Worm (Caenorhabditis elegans) whole organism, midembryonic: ENCODE results near the gene sago-1.

Source experiments
- T22C8.4 ChIP-seq: fragments of 200-800 bp; sonication (Bioruptor generic); IDR thresholded peaks from 2 replicates; pipeline ENCODE4 v1.3.6; 2022; ENCODE audit warnings: missing genetic modification characterization, missing compliant biosample characterization
- cog-1 ChIP-seq: sonication (generic microtip); optimal IDR thresholded peaks from 2 replicates; lab custom pipeline; 2016; ENCODE audit warnings: missing genetic modification characterization, missing compliant biosample characterization
- flt-1 ChIP-seq: fragments of 200-800 bp; sonication (Bioruptor generic); IDR thresholded peaks from 2 replicates; pipeline ENCODE4 v1.3.6; 2022; ENCODE audit warnings: missing genetic modification characterization, missing compliant biosample characterization
- klf-2 ChIP-seq: fragments of 200-800 bp; sonication (Bioruptor generic); conservative IDR thresholded peaks from 2 replicates; pipeline ENCODE4 v1.3.6; 2022; ENCODE audit warnings: missing genetic modification reagents, missing genetic modification characterization, missing compliant biosample characterization
- med-1 ChIP-seq: sonication (generic microtip); optimal IDR thresholded peaks from 2 replicates; lab custom pipeline; 2017; ENCODE audit warnings: missing genetic modification characterization, mild to moderate bottlenecking, missing compliant biosample characterization, antibody characterized with exemption, missing genetic modification reagents; ENCODE audit not compliant: insufficient read depth
- ref-1 ChIP-seq: fragments of 200-800 bp; sonication (Bioruptor generic); conservative IDR thresholded peaks from 2 replicates; pipeline ENCODE4 v1.3.6; 2022; ENCODE audit warnings: missing genetic modification reagents, missing genetic modification characterization, missing compliant biosample characterization
- tab-1 ChIP-seq: fragments of 200-800 bp; sonication (Bioruptor generic); IDR thresholded peaks from 2 replicates; pipeline ENCODE4 v1.3.6; 2022; ENCODE audit warnings: missing genetic modification characterization, missing compliant biosample characterization
- ztf-23 ChIP-seq: fragments of 200-800 bp; sonication (Bioruptor generic); IDR thresholded peaks from 2 replicates; pipeline ENCODE4 v1.3.6; 2022; ENCODE audit warnings: missing genetic modification reagents, missing genetic modification characterization, missing compliant biosample characterization
- ztf-29 ChIP-seq: fragments of 200-800 bp; sonication (Bioruptor generic); IDR thresholded peaks from 2 replicates; pipeline ENCODE4 v1.3.6; 2022; ENCODE audit warnings: missing genetic modification reagents, missing genetic modification characterization, missing compliant biosample characterization

sago-1 gene

DNA sequence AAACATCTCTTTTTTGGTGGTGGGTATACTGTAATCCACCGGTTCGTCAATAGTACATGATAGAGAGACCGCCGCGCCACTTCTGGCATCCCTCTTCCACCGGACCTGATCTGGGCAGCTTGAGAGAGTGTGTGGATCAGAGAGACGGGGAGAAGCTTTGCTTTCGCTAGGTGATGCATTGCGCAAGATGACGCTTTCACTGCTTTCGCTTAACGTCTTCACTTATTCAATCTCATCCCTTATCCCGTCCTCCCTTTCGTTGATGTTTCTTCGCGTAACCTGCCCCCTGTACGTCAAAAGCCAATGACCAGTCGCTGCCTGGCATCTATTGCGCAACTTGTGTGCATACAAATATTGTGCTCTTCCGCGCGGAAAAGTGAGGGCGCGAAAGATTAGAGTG lies 50.6 kb downstream of the sago-1 start:
- TF ChIP-seq cog-1: no peak
- TF ChIP-seq ztf-29: no peak
- TF ChIP-seq tab-1 (GFP tag; lab: Robert Waterston, UW): no peak
- TF ChIP-seq T22C8.4 (GFP tag; lab: Robert Waterston, UW): no peak

DNA sequence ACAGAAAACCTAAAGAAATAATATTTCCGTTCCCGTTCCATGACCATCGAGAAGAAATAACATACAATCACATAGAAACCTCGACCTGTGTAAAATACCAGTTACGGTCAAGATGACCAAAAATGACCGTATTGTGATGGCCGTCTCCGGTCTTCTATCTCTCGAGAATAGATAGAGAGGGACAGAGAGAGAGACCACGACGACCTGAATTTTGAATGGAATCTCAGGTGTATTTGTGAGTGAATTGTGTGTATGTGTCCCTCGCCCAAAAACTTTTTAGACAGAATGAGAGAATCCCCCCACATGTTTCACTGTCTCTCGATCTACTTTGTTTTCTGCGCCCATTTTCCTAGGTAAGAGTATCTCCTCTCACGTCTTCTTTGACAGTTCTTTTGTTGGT lies 51.2 kb downstream of the sago-1 start:
- TF ChIP-seq T22C8.4 (GFP tag; lab: Robert Waterston, UW) (no peak), ztf-29 (no peak), klf-2 (GFP tag; lab: Robert Waterston, UW) (no peak), tab-1 (GFP tag; lab: Robert Waterston, UW) (no peak), ref-1 (GFP tag; lab: Robert Waterston, UW) (no peak), med-1 (GFP tag; lab: Kevin White, UChicago) (no peak), flt-1 (GFP tag; lab: Robert Waterston, UW) (no peak), ztf-23 (no peak), cog-1 (no peak)

DNA sequence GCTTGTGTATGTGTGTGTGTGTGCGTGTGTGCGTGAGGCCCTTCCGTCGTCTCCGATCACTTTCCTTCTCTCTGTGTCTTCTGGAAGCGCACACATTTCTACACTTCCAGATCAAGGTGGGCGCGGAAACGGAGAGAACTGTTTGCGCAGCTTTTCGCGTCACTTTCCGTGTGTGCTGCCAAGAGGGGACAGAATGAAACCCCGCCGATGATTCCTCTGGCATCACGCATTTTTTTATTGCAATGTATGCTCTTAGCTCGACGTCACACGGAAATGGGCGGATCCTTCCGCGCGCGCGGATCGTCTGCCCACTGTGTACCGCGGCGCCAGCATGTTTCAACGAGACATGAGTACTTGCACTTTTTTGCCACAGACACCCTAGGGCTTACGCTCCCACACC lies 51.8 kb downstream of the sago-1 start:
- no peak for TF ChIP-seq cog-1
- TF ChIP-seq T22C8.4 (GFP tag; lab: Robert Waterston, UW): no peak
- TF ChIP-seq med-1 (GFP tag; lab: Kevin White, UChicago): no peak
- TF ChIP-seq ztf-23: no peak
- no peak for TF ChIP-seq klf-2 (GFP tag; lab: Robert Waterston, UW)
- no peak for TF ChIP-seq flt-1 (GFP tag; lab: Robert Waterston, UW)
- no peak for TF ChIP-seq ztf-29
- no peak for TF ChIP-seq ref-1 (GFP tag; lab: Robert Waterston, UW)
- TF ChIP-seq tab-1 (GFP tag; lab: Robert Waterston, UW): no peak

DNA sequence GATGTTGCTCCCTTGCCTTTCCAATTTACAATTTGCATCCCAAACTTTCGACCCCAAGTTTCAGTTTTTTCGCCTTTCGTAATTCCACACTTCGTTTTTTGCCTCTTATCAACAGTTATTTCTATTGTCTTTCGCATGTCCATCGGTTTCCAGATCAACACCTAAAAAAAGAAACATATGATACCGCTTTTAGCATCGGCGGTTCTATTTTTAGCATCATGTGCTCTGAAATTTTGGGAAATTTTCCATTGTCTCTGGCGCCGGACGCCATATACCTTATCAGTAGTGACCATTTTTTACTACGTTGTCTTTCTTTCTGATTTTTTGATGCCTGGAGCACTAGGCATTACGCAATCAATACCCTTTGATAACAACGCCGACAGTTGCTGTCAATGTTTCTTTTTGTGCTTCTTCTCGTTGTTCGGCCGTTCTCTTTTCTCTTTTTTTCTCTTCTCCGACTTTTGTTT lies 52.4 kb downstream of the sago-1 start, which contains the start of gene bcl-11:
Gene bcl-11, plus strand, starts transcription at position 51 of the 467 bp plus-strand sequence.
- TF ChIP-seq flt-1 (GFP tag; lab: Robert Waterston, UW): no peak
- no peak for TF ChIP-seq med-1 (GFP tag; lab: Kevin White, UChicago)
- TF ChIP-seq ztf-23: no peak
- no peak for TF ChIP-seq ref-1 (GFP tag; lab: Robert Waterston, UW)

DNA sequence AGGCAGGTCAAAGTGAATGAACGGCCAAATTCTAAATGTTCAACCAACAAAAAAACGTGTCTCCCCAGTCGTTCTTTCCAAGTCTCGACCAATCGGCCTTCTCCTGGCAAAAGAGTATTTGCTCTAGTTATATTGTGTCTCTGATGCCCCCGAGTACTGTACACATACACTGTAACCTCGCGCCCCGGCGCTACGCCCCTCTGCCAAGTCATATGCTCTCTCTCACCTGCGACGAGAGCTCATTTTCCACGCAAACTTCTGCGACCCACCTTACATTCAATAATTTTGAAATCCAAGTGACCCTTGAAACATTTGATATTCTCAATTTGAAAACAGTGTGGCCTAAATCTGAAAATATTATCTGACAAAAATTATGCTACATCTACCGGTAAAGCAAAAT lies 53.7 kb downstream of the sago-1 start:
- TF ChIP-seq T22C8.4 (GFP tag; lab: Robert Waterston, UW) (no peak), cog-1 (no peak), med-1 (GFP tag; lab: Kevin White, UChicago) (no peak), ztf-29 (no peak), ref-1 (GFP tag; lab: Robert Waterston, UW) (no peak)
